Fruit fly (Drosophila melanogaster): ENCODE measurements around the gene CG13727.
A peak's percentile ranks its signal among the peaks of the same experiment; 100 is the strongest.

Gene CG13727

dm6 chr3L:17383285-17383684 lies 42.2 kb upstream of the CG13727 start:
- TF ChIP-seq chinmo (GFP tag; IDR thresholded peaks at IDR 0.05; ENCODE audit: partially characterized antibody), result 0 out of 4 replicates have a peak, but pooled peaks have one; percentile 30
- TF ChIP-seq Ets65A (GFP tag), result peak; percentile 91
- no peak for TF ChIP-seq B-H1 (GFP tag; IDR thresholded peaks at IDR 0.05)
- peak; percentile 20 for TF ChIP-seq CG12769 (tag; optimal IDR thresholded peaks at IDR 0.05)
- TF ChIP-seq C15 (GFP tag; IDR thresholded peaks at IDR 0.05), result no peak

DNA sequence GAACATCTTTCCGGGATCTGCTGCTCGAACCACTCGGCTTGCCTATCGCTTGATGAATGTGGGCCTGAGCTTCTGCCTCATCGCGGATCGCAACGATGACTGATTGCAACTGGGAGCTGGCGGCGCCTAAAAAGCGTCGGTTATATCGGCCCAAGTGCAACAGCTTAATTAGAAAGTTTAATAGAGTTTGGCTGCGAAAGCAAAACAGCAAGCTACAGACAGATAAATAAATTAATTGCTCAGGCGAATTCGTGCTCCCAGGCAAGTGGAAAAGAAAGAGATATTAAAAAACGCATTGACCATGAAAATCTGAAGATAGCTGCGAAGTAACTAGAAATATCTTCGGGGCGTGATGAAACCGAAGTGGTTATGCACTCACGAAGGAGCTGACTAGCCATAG lies 41.5 kb upstream of the CG13727 start, which contains the start of gene CG13728:
Gene CG13728 (minus strand): TSS at position 101 of the 400 bp plus-strand sequence.
- TF ChIP-seq Ets65A (GFP tag) (peak; percentile 84), CG17568 (GFP tag; optimal IDR thresholded peaks at IDR 0.05) (no peak)

DNA sequence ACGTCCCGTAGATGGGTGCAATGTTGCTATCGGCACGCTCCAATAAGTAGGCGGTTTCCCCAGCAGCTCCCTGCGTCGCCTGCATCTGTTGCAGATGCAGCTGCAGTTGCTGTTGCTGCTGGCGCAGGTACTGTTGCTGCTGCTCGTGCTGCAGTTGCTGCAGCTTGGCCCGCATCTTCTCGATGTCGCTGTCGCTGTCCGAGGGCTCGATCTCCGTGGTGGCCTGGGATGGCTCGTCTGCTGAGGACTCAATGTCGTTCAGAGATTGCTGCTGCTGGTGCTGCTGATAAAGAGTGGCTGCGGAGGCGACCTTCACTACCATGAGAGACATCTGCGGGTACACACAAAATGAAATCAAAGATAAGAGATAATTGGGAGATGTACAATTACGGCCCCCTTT lies 40.9 kb upstream of the CG13727 start:
- TF ChIP-seq ssp (GFP tag; IDR thresholded peaks at IDR 0.05) (0 out of 2 replicates have a peak, but pooled peaks have one; percentile 7), scrt (GFP tag; optimal IDR thresholded peaks at IDR 0.05) (no peak), gcm (GFP tag; optimal IDR thresholded peaks at IDR 0.05) (peak; percentile 91)

DNA sequence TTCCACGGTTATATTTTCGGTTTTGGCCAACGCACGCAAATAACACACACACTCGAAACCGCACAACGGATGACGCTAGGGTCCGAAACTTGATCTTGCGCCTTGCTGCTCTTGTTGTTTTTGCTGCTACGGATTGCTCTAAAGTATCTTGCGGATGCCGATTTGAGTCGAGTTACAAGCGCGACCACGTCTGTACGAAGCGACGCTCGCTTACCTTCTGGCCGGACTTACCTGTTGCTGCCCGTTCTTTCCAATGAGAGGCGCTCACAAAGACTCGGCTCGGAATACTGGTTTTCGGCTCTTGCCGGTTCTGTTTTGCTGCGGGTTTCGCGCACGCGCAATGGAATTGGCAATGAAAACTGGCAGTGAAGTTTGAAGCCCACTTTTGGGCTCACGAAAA lies 38.2 kb upstream of the CG13727 start, which contains the start of gene Cad74A:
Gene Cad74A (minus strand): TSS at position 220 of the 400 bp plus-strand sequence.
- TF ChIP-seq Hr3 (GFP tag; optimal IDR thresholded peaks at IDR 0.05), result no peak
- peak; percentile 57 for TF ChIP-seq CG12769 (tag; optimal IDR thresholded peaks at IDR 0.05)
- TF ChIP-seq CG6254 (GFP tag; optimal IDR thresholded peaks at IDR 0.05), result no peak
- TF ChIP-seq Drgx (GFP tag; IDR thresholded peaks at IDR 0.05), result peak; percentile 38
- TF ChIP-seq corto (GFP tag; optimal IDR thresholded peaks at IDR 0.05), result no peak
- TF ChIP-seq amos (GFP tag; IDR thresholded peaks at IDR 0.05; ENCODE audit: partially characterized antibody), result peak; percentile 44; the same call in 1 of the 2 replicates
- no peak for TF ChIP-seq CG30431 (GFP tag; optimal IDR thresholded peaks at IDR 0.05)
- peak; percentile 30; the same call in 1 of the 2 replicates for TF ChIP-seq bbx (GFP tag; IDR thresholded peaks at IDR 0.05; ENCODE audit: partially characterized antibody)
- TF ChIP-seq Opbp (GFP tag; IDR thresholded peaks at IDR 0.05; ENCODE audit: partially characterized antibody), result peak; percentile 50; the same call in 1 of the 3 replicates
- no peak for TF ChIP-seq CG10462 (GFP tag; optimal IDR thresholded peaks at IDR 0.05)
- TF ChIP-seq ham (GFP tag; IDR thresholded peaks at IDR 0.05), result no peak
- TF ChIP-seq run (tag; optimal IDR thresholded peaks at IDR 0.05), result no peak
- no peak for TF ChIP-seq CG18619 (GFP tag; optimal IDR thresholded peaks at IDR 0.05)
- peak; percentile 62 for TF ChIP-seq Deaf1 (tag; optimal IDR thresholded peaks at IDR 0.05)
- no peak for TF ChIP-seq her (GFP tag; optimal IDR thresholded peaks at IDR 0.05)
- TF ChIP-seq hkb (optimal IDR thresholded peaks at IDR 0.05), result no peak
- 0 out of 2 replicates have a peak, but pooled peaks have one; percentile 10 for TF ChIP-seq hkb (GFP tag; IDR thresholded peaks at IDR 0.05)
- no peak for TF ChIP-seq Hmx (GFP tag; optimal IDR thresholded peaks at IDR 0.05)
- TF ChIP-seq unpg (GFP tag; optimal IDR thresholded peaks at IDR 0.05), result no peak
- TF ChIP-seq ranshi (GFP tag; IDR thresholded peaks at IDR 0.05), result no peak
- TF ChIP-seq CG2875 (GFP tag; optimal IDR thresholded peaks at IDR 0.05), result no peak
- TF ChIP-seq Asciz (GFP tag; optimal IDR thresholded peaks at IDR 0.05), result no peak
- TF ChIP-seq CG2202 (tag; optimal IDR thresholded peaks at IDR 0.05), result no peak
- TF ChIP-seq CG8765 (GFP tag; IDR thresholded peaks at IDR 0.05), result 0 out of 2 replicates have a peak, but pooled peaks have one; percentile 21
- no peak for TF ChIP-seq CG9609 (GFP tag; optimal IDR thresholded peaks at IDR 0.05)
- TF ChIP-seq gcm (GFP tag; optimal IDR thresholded peaks at IDR 0.05), result peak; percentile 37
- TF ChIP-seq sens (GFP tag), result peak; percentile 55
- TF ChIP-seq sug (tag; optimal IDR thresholded peaks at IDR 0.05), result no peak
- peak in 1 of 2 experiments; percentile 81 for TF ChIP-seq insv (GFP tag; optimal IDR thresholded peaks at IDR 0.05)
- peak; percentile 22 for TF ChIP-seq CG15073 (GFP tag; optimal IDR thresholded peaks at IDR 0.05)
- peak; percentile 24; the same call in 1 of the 2 replicates for TF ChIP-seq Adf1 (GFP tag; IDR thresholded peaks at IDR 0.05)
- no peak for TF ChIP-seq pan (optimal IDR thresholded peaks at IDR 0.05)
- TF ChIP-seq pan (GFP tag; optimal IDR thresholded peaks at IDR 0.05 in 1 of 2, IDR thresholded peaks at IDR 0.05 in 1 of 2), result peak in 1 of 2 experiments; percentile 15
- TF ChIP-seq sim (GFP tag; IDR thresholded peaks at IDR 0.05), result 0 out of 2 replicates have a peak, but pooled peaks have one; percentile 52
- TF ChIP-seq ssp (GFP tag; IDR thresholded peaks at IDR 0.05), result no peak
- no peak for TF ChIP-seq CG4617 (GFP tag; optimal IDR thresholded peaks at IDR 0.05; ENCODE audit: borderline replicate concordance)
- peak; percentile 9 for TF ChIP-seq CG17829 (tag; optimal IDR thresholded peaks at IDR 0.05)
- TF ChIP-seq CG12391 (tag; optimal IDR thresholded peaks at IDR 0.05), result no peak
- no peak for TF ChIP-seq CG13296 (GFP tag; optimal IDR thresholded peaks at IDR 0.05)

Data from whole organism, embryonic.